Worm (Caenorhabditis elegans) whole organism, L4 larva: ENCODE results near the gene gldi-10.

Experiments used
- F49E8.2 ChIP-seq: sonication (generic microtip); optimal IDR thresholded peaks from 2 replicates; lab custom pipeline; 2016; ENCODE audit warnings: missing compliant biosample characterization, mild to moderate bottlenecking, missing genetic modification characterization, borderline replicate concordance
- T20F7.1 ChIP-seq: fragments of 200-800 bp; sonication (Bioruptor generic); optimal IDR thresholded peaks from 2 replicates; lab custom pipeline; 2018; ENCODE audit warnings: mild to moderate bottlenecking, missing genetic modification characterization, missing compliant biosample characterization
- Y105C5A.15 ChIP-seq: fragments of 200-800 bp; sonication (Bioruptor generic); IDR thresholded peaks from 2 replicates; pipeline ENCODE4 v1.3.6; 2022; ENCODE audit warnings: missing genetic modification characterization, missing compliant biosample characterization
- Y48G9A.11 ChIP-seq: fragments of 200-800 bp; sonication (Bioruptor generic); IDR thresholded peaks from 2 replicates; pipeline ENCODE4 v1.3.6; 2022; ENCODE audit warnings: missing genetic modification reagents, missing genetic modification characterization, missing compliant biosample characterization
- arid-1 ChIP-seq: fragments of 200-800 bp; sonication (Bioruptor generic); conservative IDR thresholded peaks from 2 replicates; pipeline ENCODE4 v1.3.6; 2022; ENCODE audit warnings: missing genetic modification reagents, missing genetic modification characterization, missing compliant biosample characterization
- attf-4 ChIP-seq: sonication (generic microtip); optimal IDR thresholded peaks from 3 replicates; lab custom pipeline; 2017; ENCODE audit warnings: missing biosample characterization, missing genetic modification characterization
- ceh-20 ChIP-seq: fragments of 200-800 bp; sonication (Bioruptor generic); IDR thresholded peaks from 2 replicates; pipeline ENCODE4 v1.3.6; 2022; ENCODE audit warnings: missing genetic modification reagents, missing genetic modification characterization, missing compliant biosample characterization
- ceh-44 ChIP-seq: fragments of 200-800 bp; sonication (Bioruptor generic); IDR thresholded peaks from 2 replicates; pipeline ENCODE4 v1.3.6; 2022; ENCODE audit warnings: missing genetic modification reagents, missing genetic modification characterization, missing compliant biosample characterization
- ceh-82 ChIP-seq: sonication (generic microtip); optimal IDR thresholded peaks from 2 replicates; lab custom pipeline; 2017; ENCODE audit warnings: missing biosample characterization, missing genetic modification characterization
- ces-1 ChIP-seq: fragments of 150-350 bp; sonication (generic microtip); optimal IDR thresholded peaks from 4 replicates; lab custom pipeline; 2014; ENCODE audit warnings: missing biosample characterization, missing genetic modification reagents, missing genetic modification characterization
- ctbp-1 ChIP-seq: fragments of 200-800 bp; sonication (Bioruptor generic); IDR thresholded peaks from 2 replicates; pipeline ENCODE4 v1.3.6; 2022; ENCODE audit warnings: missing genetic modification reagents, missing genetic modification characterization, missing compliant biosample characterization
- daf-16 ChIP-seq, 3 experiments: sonication (generic microtip); optimal IDR thresholded peaks; 2 replicates each; lab custom pipeline; 2016 to 2017; ENCODE audit warnings: missing genetic modification characterization in 3 of 3, missing genetic modification reagents in 3 of 3, mild to moderate bottlenecking in 2 of 3, missing compliant biosample characterization in 2 of 3, missing biosample characterization in 1 of 3, moderate library complexity in 1 of 3
- dpl-1 ChIP-seq: fragments of 150-350 bp; optimal IDR thresholded peaks from 2 replicates; lab custom pipeline; 2014; ENCODE audit warnings: missing biosample characterization, missing genetic modification reagents, missing genetic modification characterization
- duxl-1 ChIP-seq: sonication (generic microtip); optimal IDR thresholded peaks from 2 replicates; lab custom pipeline; 2016; ENCODE audit warnings: mild to moderate bottlenecking, missing genetic modification characterization, moderate library complexity, missing compliant biosample characterization; ENCODE audit not compliant: poor library complexity
- egl-43 ChIP-seq: fragments of 200-800 bp; sonication (Bioruptor generic); IDR thresholded peaks from 2 replicates; pipeline ENCODE4 v1.3.6; 2022; ENCODE audit warnings: missing genetic modification reagents, missing genetic modification characterization, missing compliant biosample characterization
- fkh-10 ChIP-seq: fragments of 150-350 bp; optimal IDR thresholded peaks from 2 replicates; lab custom pipeline; 2014; ENCODE audit warnings: missing biosample characterization, missing genetic modification reagents, missing genetic modification characterization
- hif-1 ChIP-seq, 2 experiments: sonication (generic microtip); optimal IDR thresholded peaks; 2 replicates each; lab custom pipeline; 2016 to 2017; ENCODE audit warnings: missing compliant biosample characterization in 2 of 2, missing genetic modification characterization in 2 of 2, missing genetic modification reagents in 2 of 2, missing genotype in 2 of 2, mild to moderate bottlenecking in 1 of 2
- hlh-30 ChIP-seq: sonication (generic microtip); optimal IDR thresholded peaks from 2 replicates; lab custom pipeline; 2017; ENCODE audit warnings: antibody characterized with exemption, mild to moderate bottlenecking, missing genetic modification characterization, missing compliant biosample characterization; ENCODE audit not compliant: insufficient read depth
- jun-1 ChIP-seq: fragments of 150-350 bp; optimal IDR thresholded peaks from 2 replicates; lab custom pipeline; 2014; ENCODE audit warnings: missing biosample characterization, missing genetic modification reagents, missing genetic modification characterization
- lim-7 ChIP-seq: fragments of 200-800 bp; sonication (Bioruptor generic); IDR thresholded peaks from 2 replicates; pipeline ENCODE4 v1.3.6; 2022; ENCODE audit warnings: missing genetic modification characterization, missing compliant biosample characterization
- lin-38 ChIP-seq: fragments of 200-800 bp; sonication (Bioruptor generic); IDR thresholded peaks from 2 replicates; pipeline ENCODE4 v1.3.6; 2022; ENCODE audit warnings: missing genetic modification reagents, missing genetic modification characterization, missing compliant biosample characterization
- lin-39 ChIP-seq: fragments of 150-350 bp; optimal IDR thresholded peaks from 2 replicates; lab custom pipeline; 2014; ENCODE audit warnings: missing biosample characterization, missing genetic modification reagents, missing genetic modification characterization
- lsy-2 ChIP-seq, 2 experiments: fragments of 150-350 bp in 1 of 2; sonication (generic microtip) in 1 of 2; optimal IDR thresholded peaks; 2 replicates each; lab custom pipeline; 2014 to 2017; ENCODE audit warnings: missing biosample characterization in 2 of 2, missing genetic modification characterization in 2 of 2
- madf-9 ChIP-seq: fragments of 200-800 bp; sonication (Bioruptor generic); conservative IDR thresholded peaks from 2 replicates; pipeline ENCODE4 v1.3.6; 2022; ENCODE audit warnings: missing genetic modification reagents, missing genetic modification characterization, missing compliant biosample characterization
- mdl-1 ChIP-seq, 2 experiments: fragments of 150-350 bp in 1 of 2; sonication (generic microtip) in 1 of 2; optimal IDR thresholded peaks; 2 replicates each; lab custom pipeline; 2014 to 2017; ENCODE audit warnings: missing biosample characterization in 2 of 2, missing genetic modification characterization in 2 of 2
- mep-1 ChIP-seq: fragments of 150-350 bp; sonication (generic microtip); optimal IDR thresholded peaks from 3 replicates; lab custom pipeline; 2014; ENCODE audit warnings: missing biosample characterization, missing genetic modification characterization
- mes-2 ChIP-seq: sonication (generic microtip); optimal IDR thresholded peaks from 2 replicates; lab custom pipeline; 2016; ENCODE audit warnings: missing genotype, mild to moderate bottlenecking, missing genetic modification characterization, missing compliant biosample characterization; ENCODE audit not compliant: poor library complexity, severe bottlenecking
- mxl-3 ChIP-seq: fragments of 200-800 bp; sonication (Bioruptor generic); optimal IDR thresholded peaks from 2 replicates; lab custom pipeline; 2018; ENCODE audit warnings: mild to moderate bottlenecking, missing genetic modification characterization, missing compliant biosample characterization
- nhr-102 ChIP-seq: sonication (generic microtip); optimal IDR thresholded peaks from 2 replicates; lab custom pipeline; 2016; ENCODE audit warnings: mild to moderate bottlenecking, missing genetic modification characterization, moderate library complexity, missing compliant biosample characterization
- nhr-111 ChIP-seq: fragments of 200-800 bp; sonication (Bioruptor generic); optimal IDR thresholded peaks from 2 replicates; lab custom pipeline; 2018; ENCODE audit warnings: mild to moderate bottlenecking, missing genetic modification characterization, missing compliant biosample characterization
- snpc-1.2 ChIP-seq: fragments of 200-800 bp; sonication (Bioruptor generic); IDR thresholded peaks from 2 replicates; pipeline ENCODE4 v1.3.6; 2022; ENCODE audit warnings: missing genetic modification reagents, missing genetic modification characterization, missing compliant biosample characterization
- spr-3 ChIP-seq: fragments of 200-800 bp; sonication (Bioruptor generic); optimal IDR thresholded peaks from 2 replicates; lab custom pipeline; 2018; ENCODE audit warnings: mild to moderate bottlenecking, missing genetic modification characterization, missing compliant biosample characterization
- tag-97 ChIP-seq: fragments of 200-800 bp; sonication (Bioruptor generic); IDR thresholded peaks from 2 replicates; pipeline ENCODE4 v1.3.6; 2022; ENCODE audit warnings: missing genetic modification characterization, missing compliant biosample characterization
- tra-1 ChIP-seq: fragments of 200-800 bp; sonication (Bioruptor generic); IDR thresholded peaks from 2 replicates; pipeline ENCODE4 v1.3.6; 2022; ENCODE audit warnings: missing genetic modification reagents, missing genetic modification characterization, missing compliant biosample characterization
- unc-130 ChIP-seq: sonication (generic microtip); optimal IDR thresholded peaks from 2 replicates; lab custom pipeline; 2016; ENCODE audit warnings: missing genetic modification reagents, missing genetic modification characterization, missing compliant biosample characterization
- unc-62 ChIP-seq, 3 experiments: fragments of 150-350 bp in 1 of 3; sonication (generic microtip); optimal IDR thresholded peaks in 2 of 3; peaks in 1 of 3; 1 replicate in 1 of 3; 2 replicates in 2 of 3; lab custom pipeline; 2014 to 2017; ENCODE audit warnings: missing biosample characterization in 3 of 3, missing genetic modification characterization in 3 of 3, missing genetic modification reagents in 3 of 3, missing genotype in 1 of 3
- ztf-7 ChIP-seq: fragments of 150-350 bp; optimal IDR thresholded peaks from 2 replicates; lab custom pipeline; 2014; ENCODE audit warnings: missing biosample characterization, missing genetic modification characterization

gldi-10 gene

DNA sequence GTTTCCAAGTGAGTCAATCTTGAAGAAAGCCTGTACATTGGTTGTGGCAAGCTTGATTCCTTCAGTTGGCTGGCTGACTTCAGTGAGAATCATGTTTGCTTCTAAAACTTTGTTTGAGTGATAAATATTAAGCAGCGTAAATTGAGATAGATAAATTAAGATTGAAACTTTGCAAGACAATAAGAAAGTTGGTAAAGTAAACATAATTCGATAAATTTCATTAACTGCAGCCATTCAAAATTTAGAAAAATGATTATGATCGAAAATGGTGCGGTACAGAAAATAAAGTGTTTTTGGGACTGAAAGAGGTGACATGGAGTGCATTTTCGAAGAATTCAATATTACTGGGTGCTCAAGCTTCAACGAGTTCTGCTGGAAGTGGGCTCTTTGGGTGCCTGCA, 3.5 kb upstream of the gldi-10 start, which contains the start of gene icln-1:
Gene icln-1, minus strand, starts transcription at position 101 of the 400 bp plus-strand sequence.
- TF ChIP-seq daf-16 (GFP tag; optimal IDR thresholded peaks at IDR 0.05; lab: Kevin White, UChicago) = no peak
- TF ChIP-seq daf-16 (tag; optimal IDR thresholded peaks at IDR 0.05; lab: Kevin White, UChicago) = no peak
- TF ChIP-seq tag-97 (GFP tag; lab: Robert Waterston, UW) = no peak
- TF ChIP-seq hlh-30 = no peak
- no peak for TF ChIP-seq snpc-1.2 (GFP tag; lab: Robert Waterston, UW)
- TF ChIP-seq unc-62 (GFP tag; optimal IDR thresholded peaks at IDR 0.05 in 1 of 2; lab: Kevin White, UChicago) = no peak
- TF ChIP-seq unc-62 (tag; optimal IDR thresholded peaks at IDR 0.05; lab: Kevin White, UChicago) = no peak
- no peak for TF ChIP-seq ceh-44 (GFP tag; lab: Robert Waterston, UW)
- TF ChIP-seq Y105C5A.15 = no peak
- no peak for TF ChIP-seq egl-43 (GFP tag; lab: Robert Waterston, UW)
- no peak for TF ChIP-seq ceh-20 (GFP tag; lab: Robert Waterston, UW)
- TF ChIP-seq nhr-102 (tag; lab: Kevin White, UChicago) = no peak
- no peak for TF ChIP-seq hif-1 (tag; optimal IDR thresholded peaks at IDR 0.05; lab: Kevin White, UChicago)
- no peak for TF ChIP-seq ctbp-1 (GFP tag; lab: Robert Waterston, UW)
- TF ChIP-seq mxl-3 (GFP tag; lab: Kevin White, UChicago) = no peak
- TF ChIP-seq mes-2 = no peak
- TF ChIP-seq T20F7.1 = no peak

DNA sequence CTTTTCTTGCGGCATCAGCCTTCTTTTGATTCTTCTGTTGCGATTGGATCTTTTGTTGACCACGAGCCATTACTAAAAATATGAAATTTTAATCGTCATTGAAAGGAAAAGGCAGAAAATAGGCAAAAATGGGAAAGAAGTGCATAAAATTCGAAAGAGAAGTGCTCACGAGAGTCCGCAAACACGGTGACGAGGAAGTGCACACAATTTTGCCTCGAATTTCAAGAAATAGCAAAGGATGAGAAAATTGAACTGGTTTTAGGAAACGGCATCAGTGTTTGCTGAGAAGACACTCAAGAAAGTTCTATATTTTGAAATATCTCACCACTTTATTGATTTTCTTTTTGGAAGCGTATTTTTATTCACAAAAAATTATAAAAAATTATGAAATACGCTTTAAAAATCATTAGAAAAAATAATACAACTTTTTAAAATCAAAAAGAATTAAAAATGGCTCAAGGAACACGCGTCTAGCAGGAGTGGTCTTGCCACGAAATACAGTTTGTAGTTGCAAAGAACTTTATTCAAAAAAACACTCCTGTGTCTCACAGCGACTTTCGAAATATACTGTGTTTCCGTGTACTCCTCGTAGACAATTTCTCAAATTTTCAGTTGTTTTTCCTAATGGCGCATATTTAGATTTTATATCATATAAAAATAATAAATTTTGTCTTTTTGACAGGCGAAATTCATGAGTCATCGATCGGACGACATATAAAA, 2.7 kb upstream of the gldi-10 start, which contains the start of the genes znf-706 and cpna-3:
Gene znf-706, minus strand, starts transcription at position 72 of the 720 bp plus-strand sequence.
Gene cpna-3, plus strand, starts transcription at position 683 of the 720 bp plus-strand sequence.
- peak; percentile 20 for TF ChIP-seq mes-2
- peak; percentile 59 for TF ChIP-seq dpl-1
- no peak for TF ChIP-seq ces-1 (GFP tag; lab: Kevin White, UChicago)
- peak; percentile 10 for TF ChIP-seq F49E8.2 (tag; lab: Kevin White, UChicago)
- no peak for TF ChIP-seq Y48G9A.11
- peak; percentile 72 for TF ChIP-seq hlh-30
- TF ChIP-seq ceh-82 = no peak
- TF ChIP-seq nhr-111 (GFP tag; lab: Kevin White, UChicago) = no peak
- TF ChIP-seq arid-1 = no peak
- peak; percentile 42 for TF ChIP-seq T20F7.1
- no peak for TF ChIP-seq mep-1
- peak in 1 of 2 experiments; percentile 19 for TF ChIP-seq mdl-1 (tag; optimal IDR thresholded peaks at IDR 0.05; lab: Kevin White, UChicago)
- TF ChIP-seq lin-38 (GFP tag; lab: Robert Waterston, UW) = no peak
- peak; percentile 31 for TF ChIP-seq unc-130
- TF ChIP-seq snpc-1.2 (GFP tag; lab: Robert Waterston, UW) = 0 out of 2 replicates have a peak, but pooled peaks have one; percentile 46
- no peak for TF ChIP-seq fkh-10 (GFP tag; lab: Kevin White, UChicago)

DNA sequence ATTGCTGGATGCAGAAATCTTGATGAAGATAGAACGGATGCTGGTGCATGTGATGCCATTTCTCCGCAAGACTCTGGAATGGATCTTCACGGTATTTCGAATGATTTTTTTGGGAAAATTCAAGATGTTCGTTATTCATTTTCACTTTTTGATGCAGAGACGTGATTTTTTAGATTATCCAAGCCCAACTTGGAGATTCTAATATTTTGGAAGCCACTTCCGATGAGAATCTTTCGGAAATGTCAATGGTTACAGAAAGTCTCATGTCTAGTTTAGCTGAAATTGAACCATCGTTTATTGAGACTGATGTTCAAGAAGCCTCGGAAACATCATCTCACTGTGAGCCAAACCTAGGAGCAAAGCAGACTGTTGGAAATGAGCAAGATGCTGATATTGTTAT, 1.8 kb downstream of the gldi-10 start:
- TF ChIP-seq unc-62 (GFP tag; optimal IDR thresholded peaks at IDR 0.05 in 1 of 2; lab: Kevin White, UChicago) = peak in 1 of 2 experiments; percentile 99
- no peak for TF ChIP-seq unc-62 (tag; optimal IDR thresholded peaks at IDR 0.05; lab: Kevin White, UChicago)
- TF ChIP-seq Y105C5A.15 = no peak

DNA sequence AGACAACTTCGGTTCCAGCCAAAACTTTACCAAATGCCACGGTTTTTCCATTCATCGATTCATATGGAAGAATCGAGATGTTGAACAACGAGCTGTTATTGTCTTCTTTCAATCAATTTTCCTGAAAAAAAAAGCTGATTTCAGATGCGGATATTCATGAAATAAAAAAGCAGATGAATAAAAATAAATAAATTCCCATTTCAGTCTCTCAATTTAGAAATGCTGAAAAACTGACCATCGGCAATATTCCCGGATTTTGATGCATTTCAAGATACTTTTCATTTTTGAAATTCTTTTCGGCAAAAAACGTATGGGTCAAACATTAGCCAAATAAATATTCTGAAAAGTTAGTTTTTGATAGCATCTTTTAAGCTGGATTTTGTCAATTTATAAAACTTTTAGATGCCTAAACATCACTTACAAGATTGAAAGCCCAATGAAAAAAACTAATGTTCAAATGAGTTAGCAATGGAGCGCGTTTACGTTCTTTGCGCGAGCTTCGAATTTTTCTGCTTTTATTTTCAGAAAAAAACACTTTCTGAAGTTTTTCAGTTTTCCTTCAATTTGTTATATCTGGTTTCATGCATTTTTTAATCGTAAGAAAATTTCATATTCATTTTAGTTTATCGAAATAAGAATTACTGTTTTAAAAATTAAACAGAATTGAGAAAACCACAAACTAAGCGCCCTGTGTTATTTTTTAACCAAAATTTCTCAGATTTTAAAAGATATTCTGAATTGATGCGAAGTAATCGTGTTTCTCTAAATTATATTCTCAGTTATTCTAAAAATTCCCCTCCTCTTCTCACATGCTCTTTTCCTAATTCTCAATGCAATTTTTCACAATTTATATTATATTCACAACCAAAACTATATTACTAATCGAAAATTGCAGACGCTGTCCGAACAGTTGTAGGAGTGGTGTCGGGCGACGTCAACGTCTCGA, 5.3 kb downstream of the gldi-10 start, which contains the start of the genes C01F6.14 and fem-3:
Gene C01F6.14, minus strand, starts transcription at position 51 of the 946 bp plus-strand sequence.
Gene fem-3, plus strand, starts transcription at position 896 of the 946 bp plus-strand sequence.
- TF ChIP-seq lim-7 (no peak), lin-39 (tag; lab: Kevin White, UChicago) (no peak), duxl-1 (tag; lab: Kevin White, UChicago) (no peak), lsy-2 (tag; optimal IDR thresholded peaks at IDR 0.05; lab: Kevin White, UChicago) (peak in 1 of 2 experiments; percentile 42), attf-4 (no peak), hlh-30 (no peak), ztf-7 (no peak), T20F7.1 (no peak), spr-3 (GFP tag; lab: Kevin White, UChicago) (no peak), dpl-1 (peak; percentile 53), jun-1 (no peak), lin-38 (GFP tag; lab: Robert Waterston, UW) (peak; percentile 56), madf-9 (GFP tag; lab: Robert Waterston, UW) (no peak), unc-62 (GFP tag; optimal IDR thresholded peaks at IDR 0.05 in 1 of 2; lab: Kevin White, UChicago) (no peak), unc-62 (tag; optimal IDR thresholded peaks at IDR 0.05; lab: Kevin White, UChicago) (no peak), tra-1 (no peak)
